Fruit fly (Drosophila melanogaster) whole organism, embryonic: ENCODE measurements around the gene Acp76A.

Experiments used
- Aef1 ChIP-seq: fragments of 200-800 bp; sonication (Bioruptor generic); IDR thresholded peaks from 3 replicates; pipeline ENCODE4 v1.3.6; 2022; ENCODE audit warnings: missing biosample characterization, missing genetic modification characterization
- CG10209 ChIP-seq: fragments of 200-800 bp; sonication (Bioruptor generic); optimal IDR thresholded peaks from 3 replicates; lab custom pipeline; 2017; ENCODE audit warnings: missing biosample characterization, mild to moderate bottlenecking, missing genetic modification characterization, missing genetic modification reagents
- CG13287 ChIP-seq: fragments of 200-800 bp; sonication (Bioruptor generic); IDR thresholded peaks from 2 replicates; pipeline ENCODE4 v1.3.6; 2022; ENCODE audit warnings: missing biosample characterization, missing genetic modification characterization; ENCODE audit not compliant: partially characterized antibody
- CG17612 ChIP-seq: fragments of 200-800 bp; sonication (Bioruptor generic); IDR thresholded peaks from 2 replicates; pipeline ENCODE4 v1.3.6; 2022; ENCODE audit warnings: missing biosample characterization, missing genetic modification characterization
- CG8478 ChIP-seq: fragments of >200 bp; optimal IDR thresholded peaks from 2 replicates; lab custom pipeline; 2018
- Doc3 ChIP-seq: fragments of 200-800 bp; sonication (Bioruptor generic); IDR thresholded peaks from 3 replicates; pipeline ENCODE4 v1.3.6; 2022; ENCODE audit warnings: missing biosample characterization, missing genetic modification characterization; ENCODE audit not compliant: partially characterized antibody
- Jarid2 ChIP-seq: fragments of 200-800 bp; sonication (Bioruptor generic); optimal IDR thresholded peaks from 3 replicates; lab custom pipeline; 2017; ENCODE audit warnings: mild to moderate bottlenecking, missing biosample characterization, missing genetic modification reagents, missing genetic modification characterization
- Ssrp ChIP-seq: fragments of 200-800 bp; sonication (Bioruptor generic); optimal IDR thresholded peaks from 2 replicates; lab custom pipeline; 2018; ENCODE audit warnings: missing biosample characterization, mild to moderate bottlenecking, missing genetic modification characterization, moderate library complexity
- YL-1 ChIP-seq: fragments of 200-800 bp; sonication (Bioruptor generic); optimal IDR thresholded peaks from 3 replicates; lab custom pipeline; 2017; ENCODE audit warnings: missing biosample characterization, mild to moderate bottlenecking, missing genetic modification characterization
- knrl ChIP-seq: fragments of 200-800 bp; sonication (Bioruptor generic); IDR thresholded peaks from 3 replicates; pipeline ENCODE4 v1.3.6; 2022; ENCODE audit warnings: missing biosample characterization, missing genetic modification characterization; ENCODE audit not compliant: partially characterized antibody
- ttk ChIP-seq: fragments of 200-800 bp; sonication (Bioruptor generic); IDR thresholded peaks from 2 replicates; pipeline ENCODE4 v2.1.2; 2022; ENCODE audit warnings: missing biosample characterization, missing genetic modification characterization

DNA sequence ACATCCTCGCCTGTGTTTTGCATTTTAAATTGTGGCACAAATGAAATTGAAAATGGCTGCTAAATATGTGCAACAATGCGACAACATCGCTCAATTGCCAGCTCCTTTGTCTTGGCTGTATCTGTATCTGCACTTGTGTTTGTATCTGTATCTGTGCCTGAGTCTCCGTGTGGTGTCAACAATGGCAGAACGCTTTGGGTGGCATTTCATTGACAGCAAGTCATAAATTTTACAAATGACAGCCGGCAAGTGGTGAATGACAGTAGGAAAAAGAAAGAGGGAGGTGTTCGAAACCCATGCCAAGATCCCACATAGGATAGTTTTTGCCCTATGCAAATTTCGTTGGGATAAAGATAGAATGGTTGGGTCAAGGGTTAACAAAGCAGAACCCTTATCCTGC, 20.0 kb downstream of the Acp76A start:
- TF ChIP-seq CG17612 (no peak), Jarid2 (GFP tag; lab: Kevin White, UChicago) (no peak), knrl (GFP tag; lab: Robert Waterston, UW) (no peak), YL-1 (no peak), CG13287 (GFP tag; lab: Robert Waterston, UW) (no peak), CG8478 (lab: Kevin White, UChicago) (no peak), CG10209 (no peak), ttk (GFP tag; lab: Robert Waterston, UW) (no peak), Aef1 (GFP tag; lab: Robert Waterston, UW) (no peak), Ssrp (tag; lab: Kevin White, UChicago) (no peak), Doc3 (GFP tag; lab: Robert Waterston, UW) (no peak)
